Worm (Caenorhabditis elegans): ENCODE data around the gene F38H4.3.

DNA sequence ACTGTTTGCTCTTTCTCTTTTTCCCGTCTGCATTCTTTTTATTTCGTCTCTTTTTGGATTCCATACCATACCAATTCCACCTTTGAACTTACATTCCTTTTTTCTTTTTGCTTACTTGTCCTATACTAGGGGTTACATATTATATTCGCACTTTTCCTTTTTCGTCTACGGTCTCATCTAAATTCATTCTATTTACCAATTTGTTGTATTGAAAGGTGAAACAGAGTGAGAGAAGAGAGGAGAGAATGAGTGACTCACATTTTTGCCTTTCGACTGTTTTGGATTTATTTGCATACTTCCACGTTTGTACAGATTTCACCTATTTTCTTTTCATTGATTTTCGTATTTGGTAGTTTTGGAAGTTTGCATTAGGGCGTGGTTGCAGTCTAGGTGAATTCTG lies 21.2 kb downstream of the F38H4.3 start:
- no peak for TF ChIP-seq ama-1 (optimal IDR thresholded peaks at IDR 0.05)
- TF ChIP-seq hmg-4 (GFP tag; optimal IDR thresholded peaks at IDR 0.05) = no peak

Data from whole organism, early embryonic.